Worm (Caenorhabditis elegans) whole organism, early embryonic: Measurements from ENCODE around the gene K08D8.6.

Experiments
- B0310.2 ChIP-seq: sonication (generic microtip); optimal IDR thresholded peaks from 2 replicates; lab custom pipeline; 2016; ENCODE audit warnings: mild to moderate bottlenecking, missing genetic modification characterization, missing compliant biosample characterization
- F13C5.2 ChIP-seq: sonication (generic microtip); optimal IDR thresholded peaks from 2 replicates; lab custom pipeline; 2017; ENCODE audit warnings: mild to moderate bottlenecking, missing genetic modification characterization, inconsistent platforms, missing compliant biosample characterization
- aly-1 ChIP-seq: sonication (generic microtip); optimal IDR thresholded peaks from 2 replicates; lab custom pipeline; 2016; ENCODE audit warnings: missing genetic modification characterization, missing compliant biosample characterization
- ama-1 ChIP-seq: fragments of 150-350 bp; optimal IDR thresholded peaks from 2 replicates; lab custom pipeline; 2014
- ceh-13 ChIP-seq: fragments of 200-800 bp; sonication (Bioruptor generic); optimal IDR thresholded peaks from 2 replicates; lab custom pipeline; 2018; ENCODE audit warnings: mild to moderate bottlenecking, missing genetic modification characterization, missing compliant biosample characterization
- ceh-36 ChIP-seq: sonication (generic microtip); optimal IDR thresholded peaks from 2 replicates; lab custom pipeline; 2016; ENCODE audit warnings: missing genetic modification characterization, inconsistent platforms, missing compliant biosample characterization
- ets-7 ChIP-seq: sonication (generic microtip); optimal IDR thresholded peaks from 2 replicates; lab custom pipeline; 2016; ENCODE audit warnings: missing genotype, missing genetic modification characterization, missing compliant biosample characterization
- flt-1 ChIP-seq: fragments of 200-800 bp; sonication (Bioruptor generic); IDR thresholded peaks from 2 replicates; pipeline ENCODE4 v1.3.6; 2022; ENCODE audit warnings: missing genetic modification characterization, missing compliant biosample characterization
- hmbx-1 ChIP-seq: sonication (generic microtip); optimal IDR thresholded peaks from 2 replicates; lab custom pipeline; 2016; ENCODE audit warnings: mild to moderate bottlenecking, missing genetic modification characterization, missing compliant biosample characterization
- hmg-4 ChIP-seq: fragments of 200-800 bp; sonication (Bioruptor generic); optimal IDR thresholded peaks from 2 replicates; lab custom pipeline; 2018; ENCODE audit warnings: mild to moderate bottlenecking, missing genetic modification characterization, missing compliant biosample characterization
- hnd-1 ChIP-seq: sonication (generic microtip); optimal IDR thresholded peaks from 2 replicates; lab custom pipeline; 2016; ENCODE audit warnings: missing genetic modification characterization, missing compliant biosample characterization
- pes-1 ChIP-seq: fragments of 200-800 bp; sonication (Bioruptor generic); IDR thresholded peaks from 2 replicates; pipeline ENCODE4 v1.3.6; 2022; ENCODE audit warnings: missing genetic modification reagents, missing genetic modification characterization, missing compliant biosample characterization
- scrt-1 ChIP-seq: fragments of 200-800 bp; sonication (Bioruptor generic); IDR thresholded peaks from 2 replicates; pipeline ENCODE4 v1.3.6; 2022; ENCODE audit warnings: missing genetic modification characterization, missing compliant biosample characterization
- sea-1 ChIP-seq: fragments of 200-800 bp; sonication (Bioruptor generic); conservative IDR thresholded peaks from 2 replicates; pipeline ENCODE4 v1.3.6; 2022; ENCODE audit warnings: missing genetic modification characterization, missing compliant biosample characterization
- tbx-11 ChIP-seq: fragments of 200-800 bp; sonication (Bioruptor generic); IDR thresholded peaks from 2 replicates; pipeline ENCODE4 v1.3.6; 2022; ENCODE audit warnings: missing genetic modification characterization, missing compliant biosample characterization
- tbx-37 ChIP-seq: fragments of 200-800 bp; sonication (Bioruptor generic); conservative IDR thresholded peaks from 2 replicates; pipeline ENCODE4 v1.3.6; 2022; ENCODE audit warnings: missing genetic modification reagents, missing genetic modification characterization, missing compliant biosample characterization
- tra-4 ChIP-seq: sonication (generic microtip); optimal IDR thresholded peaks from 2 replicates; lab custom pipeline; 2017; ENCODE audit warnings: missing genetic modification characterization, missing compliant biosample characterization

K08D8.6 gene

DNA sequence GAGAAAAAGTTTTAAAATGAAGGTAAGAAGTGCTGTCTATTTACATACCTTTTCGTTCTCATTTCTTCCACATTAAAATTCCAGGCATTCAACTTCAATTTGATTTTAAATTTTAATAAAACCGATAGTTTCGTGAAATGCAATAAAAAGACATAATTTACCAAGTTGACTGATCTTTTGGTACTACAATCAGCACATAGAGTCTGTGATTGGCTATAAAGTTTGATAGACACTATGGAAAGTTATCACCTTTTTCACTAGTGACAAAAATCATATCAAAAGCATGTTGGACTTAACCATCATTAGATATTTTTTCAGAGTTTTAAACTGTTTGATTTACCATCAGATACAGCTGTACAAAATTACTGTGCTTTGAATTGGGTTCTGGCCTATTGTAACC, 25.2 kb upstream of the K08D8.6 start, which contains the start of gene srz-15:
Gene srz-15 (plus strand): TSS at position 301 of the 400 bp plus-strand sequence.
- TF ChIP-seq ceh-36 (tag; lab: Kevin White, UChicago), result no peak

- TF ChIP-seq tra-4 (tag; lab: Kevin White, UChicago) (no peak), pes-1 (no peak), B0310.2 (tag; lab: Kevin White, UChicago) (no peak), sea-1 (GFP tag; lab: Robert Waterston, UW) (no peak), ama-1 (lab: Kevin White, UChicago) (no peak), F13C5.2 (no peak), hnd-1 (tag; lab: Kevin White, UChicago) (no peak), ceh-13 (no peak), hmbx-1 (tag; lab: Kevin White, UChicago) (no peak), hmg-4 (GFP tag; lab: Kevin White, UChicago) (no peak), aly-1 (no peak), scrt-1 (GFP tag; lab: Robert Waterston, UW) (no peak), ets-7 (no peak), tbx-37 (GFP tag; lab: Robert Waterston, UW) (no peak)
These were observed 24.3 kb upstream of the K08D8.6 start, which contains the start of gene irg-6 for ce11 chrIV:12914532-12915019. Gene irg-6, minus strand, starts transcription at chrIV:12914969.

ce11 chrIV:12911990-12912389, 21.7 kb upstream of the K08D8.6 start, which contains the start of gene K08D8.5:
Gene K08D8.5, minus strand, starts transcription at chrIV:12912129.
- TF ChIP-seq ets-7 (no peak), aly-1 (no peak)

ce11 chrIV:12909871-12910270, 19.6 kb upstream of the K08D8.6 start, which contains the start of gene K08D8.4:
Gene K08D8.4, minus strand, starts transcription at chrIV:12909998.
- TF ChIP-seq ceh-13 (no peak), F13C5.2 (no peak), hnd-1 (tag; lab: Kevin White, UChicago) (no peak), tbx-11 (GFP tag; lab: Robert Waterston, UW) (no peak), tbx-37 (GFP tag; lab: Robert Waterston, UW) (no peak), pes-1 (no peak), scrt-1 (GFP tag; lab: Robert Waterston, UW) (no peak), hmg-4 (GFP tag; lab: Kevin White, UChicago) (no peak), flt-1 (GFP tag; lab: Robert Waterston, UW) (no peak), hmbx-1 (tag; lab: Kevin White, UChicago) (no peak), tra-4 (tag; lab: Kevin White, UChicago) (no peak), sea-1 (GFP tag; lab: Robert Waterston, UW) (no peak), B0310.2 (tag; lab: Kevin White, UChicago) (no peak), ama-1 (lab: Kevin White, UChicago) (no peak), ceh-36 (tag; lab: Kevin White, UChicago) (no peak), aly-1 (no peak), ets-7 (no peak)

ce11 chrIV:12906529-12906928, 16.2 kb upstream of the K08D8.6 start, which contains the start of gene K08D8.3:
Gene K08D8.3, minus strand, starts transcription at chrIV:12906659.
- TF ChIP-seq hmg-4 (GFP tag; lab: Kevin White, UChicago) (no peak), ceh-36 (tag; lab: Kevin White, UChicago) (no peak), ama-1 (lab: Kevin White, UChicago) (no peak), pes-1 (no peak), tra-4 (tag; lab: Kevin White, UChicago) (no peak), aly-1 (no peak), B0310.2 (tag; lab: Kevin White, UChicago) (no peak), hmbx-1 (tag; lab: Kevin White, UChicago) (no peak), flt-1 (GFP tag; lab: Robert Waterston, UW) (no peak)

ce11 chrIV:12903687-12904086, 13.4 kb upstream of the K08D8.6 start:
- TF ChIP-seq tbx-37 (GFP tag; lab: Robert Waterston, UW) (no peak), ets-7 (no peak), hmg-4 (GFP tag; lab: Kevin White, UChicago) (no peak), flt-1 (GFP tag; lab: Robert Waterston, UW) (no peak), sea-1 (GFP tag; lab: Robert Waterston, UW) (no peak)

DNA sequence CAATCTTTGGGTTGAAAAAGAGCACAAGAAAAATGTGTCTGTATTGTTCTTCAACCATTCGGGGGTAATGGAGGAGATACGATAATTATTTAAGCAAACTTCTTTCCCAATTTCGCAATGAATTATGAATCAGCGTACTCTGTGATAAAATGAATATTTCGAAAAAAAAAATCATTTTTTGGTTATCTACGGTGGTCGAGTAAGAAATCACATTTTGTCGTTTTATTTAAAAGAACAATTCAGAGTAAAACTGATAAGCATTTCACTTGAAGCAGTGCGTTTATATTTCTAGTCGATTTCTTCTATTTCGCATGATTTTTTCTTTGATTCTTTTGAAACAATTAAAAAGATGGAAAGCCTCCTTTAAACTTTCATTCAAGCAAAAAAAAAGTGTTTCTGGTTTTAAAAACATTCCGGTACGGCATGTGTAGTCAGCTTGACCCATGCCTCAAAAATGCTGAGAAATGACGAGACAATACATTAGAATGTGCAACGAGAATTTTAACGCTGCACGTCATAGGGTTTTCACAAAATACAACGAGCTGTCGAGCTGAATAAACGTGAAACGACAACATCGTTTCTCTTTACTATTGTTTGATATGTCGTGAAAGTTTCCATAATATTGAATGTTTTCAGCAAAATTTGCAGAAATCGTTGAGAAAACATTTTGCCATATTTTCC, 12.3 kb upstream of the K08D8.6 start, which contains the start of gene K08D8.2:
Gene K08D8.2 (plus strand): TSS at position 631 of the 681 bp plus-strand sequence.
- TF ChIP-seq tbx-11 (GFP tag; lab: Robert Waterston, UW) (no peak), flt-1 (GFP tag; lab: Robert Waterston, UW) (no peak), sea-1 (GFP tag; lab: Robert Waterston, UW) (no peak), tra-4 (tag; lab: Kevin White, UChicago) (no peak), F13C5.2 (no peak), ama-1 (lab: Kevin White, UChicago) (no peak)

ce11 chrIV:12901602-12902001, 11.3 kb upstream of the K08D8.6 start:
- TF ChIP-seq hnd-1 (tag; lab: Kevin White, UChicago), result no peak
- TF ChIP-seq tbx-37 (GFP tag; lab: Robert Waterston, UW), result no peak
- no peak for TF ChIP-seq aly-1
- no peak for TF ChIP-seq pes-1
- no peak for TF ChIP-seq tbx-11 (GFP tag; lab: Robert Waterston, UW)
- no peak for TF ChIP-seq hmbx-1 (tag; lab: Kevin White, UChicago)
- TF ChIP-seq B0310.2 (tag; lab: Kevin White, UChicago), result no peak
